Worm (Caenorhabditis elegans) whole organism, L4 larva: ENCODE measurements around the gene F26C11.1.
A peak's percentile ranks its signal among the peaks of the same experiment; 100 is the strongest.

Experiments
- F10B5.3 ChIP-seq: sonication (generic microtip); optimal IDR thresholded peaks from 2 replicates; lab custom pipeline; 2016; ENCODE audit warnings: mild to moderate bottlenecking, missing genetic modification characterization, missing compliant biosample characterization
- T20F7.1 ChIP-seq: fragments of 200-800 bp; sonication (Bioruptor generic); optimal IDR thresholded peaks from 2 replicates; lab custom pipeline; 2018; ENCODE audit warnings: mild to moderate bottlenecking, missing genetic modification characterization, missing compliant biosample characterization
- T26A8.4 ChIP-seq: fragments of 200-800 bp; sonication (Bioruptor generic); IDR thresholded peaks from 2 replicates; pipeline ENCODE4 v1.3.6; 2022; ENCODE audit warnings: missing genetic modification characterization, missing compliant biosample characterization
- aha-1 ChIP-seq: fragments of 150-350 bp; peaks from one replicate; lab custom pipeline; 2014; ENCODE audit warnings: missing biosample characterization, missing genetic modification characterization
- aly-2 ChIP-seq: sonication (generic microtip); optimal IDR thresholded peaks from 2 replicates; lab custom pipeline; 2018; ENCODE audit warnings: missing biosample characterization, missing genetic modification characterization
- ama-1 ChIP-seq: fragments of 150-350 bp; optimal IDR thresholded peaks from 2 replicates; lab custom pipeline; 2014; ENCODE audit warnings: inconsistent platforms, mixed read lengths
- arid-1 ChIP-seq: fragments of 200-800 bp; sonication (Bioruptor generic); conservative IDR thresholded peaks from 2 replicates; pipeline ENCODE4 v1.3.6; 2022; ENCODE audit warnings: missing genetic modification reagents, missing genetic modification characterization, missing compliant biosample characterization
- ceh-20 ChIP-seq: fragments of 200-800 bp; sonication (Bioruptor generic); IDR thresholded peaks from 2 replicates; pipeline ENCODE4 v1.3.6; 2022; ENCODE audit warnings: missing genetic modification reagents, missing genetic modification characterization, missing compliant biosample characterization
- ceh-62 ChIP-seq: sonication (generic microtip); optimal IDR thresholded peaks from 2 replicates; lab custom pipeline; 2017; ENCODE audit warnings: missing biosample characterization, missing genetic modification characterization
- cey-2 ChIP-seq: sonication (generic microtip); optimal IDR thresholded peaks from 3 replicates; lab custom pipeline; 2017; ENCODE audit warnings: missing genetic modification characterization, mild to moderate bottlenecking, missing compliant biosample characterization, antibody characterized with exemption, borderline replicate concordance; ENCODE audit not compliant: insufficient read depth
- daf-16 ChIP-seq, 3 experiments: sonication (generic microtip); optimal IDR thresholded peaks; 2 replicates each; lab custom pipeline; 2016 to 2017; ENCODE audit warnings: missing genetic modification characterization in 3 of 3, missing genetic modification reagents in 3 of 3, mild to moderate bottlenecking in 2 of 3, missing compliant biosample characterization in 2 of 3, missing biosample characterization in 1 of 3, moderate library complexity in 1 of 3
- dve-1 ChIP-seq: sonication (generic microtip); optimal IDR thresholded peaks from 2 replicates; lab custom pipeline; 2017; ENCODE audit warnings: antibody characterized with exemption, mild to moderate bottlenecking, missing genetic modification characterization, missing compliant biosample characterization; ENCODE audit not compliant: insufficient read depth
- fos-1 ChIP-seq: fragments of 150-350 bp; optimal IDR thresholded peaks from 2 replicates; lab custom pipeline; 2014; ENCODE audit warnings: missing biosample characterization, missing genetic modification characterization
- hlh-11 ChIP-seq: fragments of 200-800 bp; sonication (Bioruptor generic); optimal IDR thresholded peaks from 2 replicates; lab custom pipeline; 2018; ENCODE audit warnings: mild to moderate bottlenecking, missing genetic modification characterization, missing compliant biosample characterization
- hlh-30 ChIP-seq: sonication (generic microtip); optimal IDR thresholded peaks from 2 replicates; lab custom pipeline; 2017; ENCODE audit warnings: antibody characterized with exemption, mild to moderate bottlenecking, missing genetic modification characterization, missing compliant biosample characterization; ENCODE audit not compliant: insufficient read depth
- hmg-1.1 ChIP-seq: fragments of 200-800 bp; sonication (Bioruptor generic); IDR thresholded peaks from 2 replicates; pipeline ENCODE4 v1.3.6; 2022; ENCODE audit warnings: missing genetic modification reagents, missing genetic modification characterization, missing compliant biosample characterization
- jun-1 ChIP-seq: fragments of 150-350 bp; optimal IDR thresholded peaks from 2 replicates; lab custom pipeline; 2014; ENCODE audit warnings: missing biosample characterization, missing genetic modification reagents, missing genetic modification characterization
- lim-7 ChIP-seq: fragments of 200-800 bp; sonication (Bioruptor generic); IDR thresholded peaks from 2 replicates; pipeline ENCODE4 v1.3.6; 2022; ENCODE audit warnings: missing genetic modification characterization, missing compliant biosample characterization
- lin-13 ChIP-seq: fragments of 150-350 bp; optimal IDR thresholded peaks from 2 replicates; lab custom pipeline; 2014; ENCODE audit warnings: missing biosample characterization, missing genetic modification reagents, missing genetic modification characterization
- lin-15B ChIP-seq: fragments of 150-350 bp; sonication (generic microtip); optimal IDR thresholded peaks from 3 replicates; lab custom pipeline; 2014; ENCODE audit warnings: missing biosample characterization, missing genetic modification characterization
- lin-29 ChIP-seq: fragments of 200-800 bp; sonication (Bioruptor generic); IDR thresholded peaks from 2 replicates; pipeline ENCODE4 v1.3.6; 2022; ENCODE audit warnings: missing genetic modification reagents, missing genetic modification characterization, missing compliant biosample characterization
- lin-38 ChIP-seq: fragments of 200-800 bp; sonication (Bioruptor generic); IDR thresholded peaks from 2 replicates; pipeline ENCODE4 v1.3.6; 2022; ENCODE audit warnings: missing genetic modification reagents, missing genetic modification characterization, missing compliant biosample characterization
- lin-39 ChIP-seq: fragments of 150-350 bp; optimal IDR thresholded peaks from 2 replicates; lab custom pipeline; 2014; ENCODE audit warnings: missing biosample characterization, missing genetic modification reagents, missing genetic modification characterization
- lsy-2 ChIP-seq, 2 experiments: fragments of 150-350 bp in 1 of 2; sonication (generic microtip) in 1 of 2; optimal IDR thresholded peaks; 2 replicates each; lab custom pipeline; 2014 to 2017; ENCODE audit warnings: missing biosample characterization in 2 of 2, missing genetic modification characterization in 2 of 2
- madf-5 ChIP-seq, 2 experiments: fragments of 200-800 bp; sonication (Bioruptor generic); IDR thresholded peaks; 2 replicates each; pipeline ENCODE4 v1.3.6; 2022; ENCODE audit warnings: missing compliant biosample characterization in 2 of 2, missing genetic modification characterization in 2 of 2
- mdl-1 ChIP-seq, 2 experiments: fragments of 150-350 bp in 1 of 2; sonication (generic microtip) in 1 of 2; optimal IDR thresholded peaks; 2 replicates each; lab custom pipeline; 2014 to 2017; ENCODE audit warnings: missing biosample characterization in 2 of 2, missing genetic modification characterization in 2 of 2
- mep-1 ChIP-seq: fragments of 150-350 bp; sonication (generic microtip); optimal IDR thresholded peaks from 3 replicates; lab custom pipeline; 2014; ENCODE audit warnings: missing biosample characterization, missing genetic modification characterization
- mes-2 ChIP-seq: sonication (generic microtip); optimal IDR thresholded peaks from 2 replicates; lab custom pipeline; 2016; ENCODE audit warnings: missing genotype, mild to moderate bottlenecking, missing genetic modification characterization, missing compliant biosample characterization; ENCODE audit not compliant: poor library complexity, severe bottlenecking
- mxl-2 ChIP-seq: fragments of 200-800 bp; sonication (Bioruptor generic); conservative IDR thresholded peaks from 2 replicates; pipeline ENCODE4 v1.3.6; 2022; ENCODE audit warnings: missing genetic modification reagents, missing genetic modification characterization, missing compliant biosample characterization
- mxl-3 ChIP-seq: fragments of 200-800 bp; sonication (Bioruptor generic); optimal IDR thresholded peaks from 2 replicates; lab custom pipeline; 2018; ENCODE audit warnings: mild to moderate bottlenecking, missing genetic modification characterization, missing compliant biosample characterization
- nhr-102 ChIP-seq: sonication (generic microtip); optimal IDR thresholded peaks from 2 replicates; lab custom pipeline; 2016; ENCODE audit warnings: mild to moderate bottlenecking, missing genetic modification characterization, moderate library complexity, missing compliant biosample characterization
- nhr-25 ChIP-seq: sonication (generic microtip); optimal IDR thresholded peaks from 2 replicates; lab custom pipeline; 2017; ENCODE audit warnings: missing genetic modification characterization, mild to moderate bottlenecking, missing compliant biosample characterization, antibody characterized with exemption, moderate library complexity, borderline replicate concordance; ENCODE audit not compliant: insufficient read depth
- nhr-41 ChIP-seq: fragments of 200-800 bp; sonication (Bioruptor generic); IDR thresholded peaks from 2 replicates; pipeline ENCODE4 v1.3.6; 2022; ENCODE audit warnings: missing genetic modification reagents, missing genetic modification characterization, missing compliant biosample characterization
- nhr-48 ChIP-seq: sonication (generic microtip); optimal IDR thresholded peaks from 2 replicates; lab custom pipeline; 2016; ENCODE audit warnings: mild to moderate bottlenecking, missing genetic modification characterization, missing compliant biosample characterization
- nhr-76 ChIP-seq: fragments of 150-350 bp; optimal IDR thresholded peaks from 2 replicates; lab custom pipeline; 2014; ENCODE audit warnings: missing biosample characterization, missing genetic modification characterization
- nhr-77 ChIP-seq: fragments of 150-350 bp; optimal IDR thresholded peaks from 2 replicates; lab custom pipeline; 2014; ENCODE audit warnings: missing biosample characterization, missing genetic modification characterization
- pha-4 ChIP-seq, 2 experiments: fragments of 150-350 bp in 1 of 2; fragments of 200-800 bp in 1 of 2; sonication (Bioruptor generic) in 1 of 2; IDR thresholded peaks in 1 of 2; optimal IDR thresholded peaks in 1 of 2; 2 replicates each; pipeline versions ENCODE4 v1.3.6 to Lab custom; 2014 to 2022; ENCODE audit warnings: missing genetic modification characterization in 2 of 2, missing genetic modification reagents in 2 of 2, missing biosample characterization in 1 of 2, missing compliant biosample characterization in 1 of 2
- php-3 ChIP-seq: fragments of 200-800 bp; sonication (Bioruptor generic); IDR thresholded peaks from 2 replicates; pipeline ENCODE4 v1.3.6; 2022; ENCODE audit warnings: missing genetic modification reagents, missing genetic modification characterization, missing compliant biosample characterization
- pqm-1 ChIP-seq: sonication (generic microtip); optimal IDR thresholded peaks from 2 replicates; lab custom pipeline; 2017; ENCODE audit warnings: missing biosample characterization, missing genetic modification characterization
- skn-1 ChIP-seq: fragments of 150-350 bp; optimal IDR thresholded peaks from 2 replicates; lab custom pipeline; 2014; ENCODE audit warnings: missing biosample characterization, missing genetic modification characterization
- snpc-1.2 ChIP-seq: fragments of 200-800 bp; sonication (Bioruptor generic); IDR thresholded peaks from 2 replicates; pipeline ENCODE4 v1.3.6; 2022; ENCODE audit warnings: missing genetic modification reagents, missing genetic modification characterization, missing compliant biosample characterization
- spr-1 ChIP-seq: sonication (generic microtip); optimal IDR thresholded peaks from 2 replicates; lab custom pipeline; 2016; ENCODE audit warnings: mild to moderate bottlenecking, missing genetic modification characterization, missing compliant biosample characterization
- spr-3 ChIP-seq: fragments of 200-800 bp; sonication (Bioruptor generic); optimal IDR thresholded peaks from 2 replicates; lab custom pipeline; 2018; ENCODE audit warnings: mild to moderate bottlenecking, missing genetic modification characterization, missing compliant biosample characterization
- tra-1 ChIP-seq: fragments of 200-800 bp; sonication (Bioruptor generic); IDR thresholded peaks from 2 replicates; pipeline ENCODE4 v1.3.6; 2022; ENCODE audit warnings: missing genetic modification reagents, missing genetic modification characterization, missing compliant biosample characterization
- unc-62 ChIP-seq, 3 experiments: fragments of 150-350 bp in 1 of 3; sonication (generic microtip); optimal IDR thresholded peaks in 2 of 3; peaks in 1 of 3; 1 replicate in 1 of 3; 2 replicates in 2 of 3; lab custom pipeline; 2014 to 2017; ENCODE audit warnings: missing biosample characterization in 3 of 3, missing genetic modification characterization in 3 of 3, missing genetic modification reagents in 3 of 3, missing genotype in 1 of 3
- zag-1 ChIP-seq: fragments of 150-350 bp; optimal IDR thresholded peaks from 2 replicates; lab custom pipeline; 2014; ENCODE audit warnings: missing biosample characterization, missing genetic modification characterization
- zip-2 ChIP-seq: fragments of 150-350 bp; optimal IDR thresholded peaks from 2 replicates; lab custom pipeline; 2014; ENCODE audit warnings: missing biosample characterization, missing genetic modification characterization
- ztf-7 ChIP-seq: fragments of 150-350 bp; optimal IDR thresholded peaks from 2 replicates; lab custom pipeline; 2014; ENCODE audit warnings: missing biosample characterization, missing genetic modification characterization

The F26C11.1 gene

ce11 chrII:9937611-9938010, 43.1 kb downstream of the F26C11.1 start:
- TF ChIP-seq nhr-25 (peak; percentile 7), zip-2 (tag; lab: Kevin White, UChicago) (peak; percentile 8), aha-1 (peak; percentile 99), arid-1 (GFP tag; lab: Robert Waterston, UW) (0 out of 2 replicates have a peak, but pooled peaks have one; percentile 24), lsy-2 (tag; optimal IDR thresholded peaks at IDR 0.05; lab: Kevin White, UChicago) (peak; percentile 7 to 88), T20F7.1 (GFP tag; lab: Kevin White, UChicago) (peak; percentile 76), aly-2 (tag; lab: Kevin White, UChicago) (no peak), php-3 (peak; percentile 46; the same call in 1 of the 2 replicates), hmg-1.1 (GFP tag; lab: Robert Waterston, UW) (peak; percentile 53; the same call in 1 of the 2 replicates), dve-1 (tag; lab: Kevin White, UChicago) (peak; percentile 92), mep-1 (peak; percentile 90), hlh-30 (tag; lab: Kevin White, UChicago) (peak; percentile 97), ama-1 (lab: Kevin White, UChicago) (peak; percentile 90), unc-62 (GFP tag; optimal IDR thresholded peaks at IDR 0.05 in 1 of 2; lab: Kevin White, UChicago) (peak in 1 of 2 experiments; percentile 64), unc-62 (tag; optimal IDR thresholded peaks at IDR 0.05; lab: Kevin White, UChicago) (no peak), lin-15B (tag; lab: Kevin White, UChicago) (no peak), lin-38 (0 out of 2 replicates have a peak, but pooled peaks have one; percentile 28), fos-1 (tag; lab: Kevin White, UChicago) (no peak), hlh-11 (tag; lab: Kevin White, UChicago) (peak; percentile 94), pqm-1 (tag; lab: Kevin White, UChicago) (peak; percentile 26), pha-4 (GFP tag; IDR thresholded peaks at IDR 0.05; lab: Robert Waterston, UW) (no peak), pha-4 (tag; optimal IDR thresholded peaks at IDR 0.05; lab: Kevin White, UChicago) (peak; percentile 33), cey-2 (peak; percentile 91), mdl-1 (tag; optimal IDR thresholded peaks at IDR 0.05; lab: Kevin White, UChicago) (peak; percentile 41 to 91), mxl-3 (GFP tag; lab: Kevin White, UChicago) (peak; percentile 100), nhr-48 (tag; lab: Kevin White, UChicago) (peak; percentile 91), daf-16 (GFP tag; optimal IDR thresholded peaks at IDR 0.05; lab: Kevin White, UChicago) (peak in 1 of 2 experiments; percentile 19), daf-16 (tag; optimal IDR thresholded peaks at IDR 0.05; lab: Kevin White, UChicago) (peak; percentile 85), mxl-2 (GFP tag; lab: Robert Waterston, UW) (no peak), ztf-7 (tag; lab: Kevin White, UChicago) (peak; percentile 27), zag-1 (tag; lab: Kevin White, UChicago) (no peak), jun-1 (tag; lab: Kevin White, UChicago) (no peak), tra-1 (peak; percentile 84), nhr-41 (GFP tag; lab: Robert Waterston, UW) (no peak), nhr-77 (tag; lab: Kevin White, UChicago) (peak; percentile 65), spr-3 (no peak), lim-7 (GFP tag; lab: Robert Waterston, UW) (no peak), ceh-20 (GFP tag; lab: Robert Waterston, UW) (peak; percentile 21; the same call in 1 of the 2 replicates), nhr-102 (peak; percentile 73), F10B5.3 (tag; lab: Kevin White, UChicago) (no peak), lin-39 (tag; lab: Kevin White, UChicago) (no peak), nhr-76 (tag; lab: Kevin White, UChicago) (no peak), mes-2 (tag; lab: Kevin White, UChicago) (peak; percentile 48), ceh-62 (tag; lab: Kevin White, UChicago) (no peak), madf-5 (GFP tag; IDR thresholded peaks at IDR 0.05; lab: Robert Waterston, UW) (no peak), spr-1 (tag; lab: Kevin White, UChicago) (peak; percentile 47), lin-29 (GFP tag; lab: Robert Waterston, UW) (0 out of 2 replicates have a peak, but pooled peaks have one; percentile 14), snpc-1.2 (no peak), skn-1 (tag; lab: Kevin White, UChicago) (no peak), T26A8.4 (GFP tag; lab: Robert Waterston, UW) (peak; percentile 30; the same call in 1 of the 2 replicates), lin-13 (peak; percentile 75)
